Worm (Caenorhabditis elegans) whole organism, mixed stage, embryonic: Measurements from ENCODE around the gene hlh-6.

Experiments
- M03D4.4 ChIP-seq: sonication (generic microtip); optimal IDR thresholded peaks from 2 replicates; lab custom pipeline; 2017; ENCODE audit warnings: mild to moderate bottlenecking, missing genetic modification characterization, missing compliant biosample characterization
- bed-3 ChIP-seq: fragments of 200-800 bp; sonication (Bioruptor generic); optimal IDR thresholded peaks from 3 replicates; lab custom pipeline; 2018; ENCODE audit warnings: mild to moderate bottlenecking, missing genetic modification characterization, moderate library complexity, missing compliant biosample characterization
- blmp-1 ChIP-seq: fragments of 150-350 bp; optimal IDR thresholded peaks from 2 replicates; lab custom pipeline; 2014; ENCODE audit warnings: missing biosample characterization, missing genetic modification characterization
- ceh-39 ChIP-seq: fragments of 150-350 bp; optimal IDR thresholded peaks from 2 replicates; lab custom pipeline; 2014; ENCODE audit warnings: missing biosample characterization, missing genetic modification characterization
- ceh-83 ChIP-seq: fragments of 200-800 bp; sonication (Bioruptor generic); optimal IDR thresholded peaks from 2 replicates; lab custom pipeline; 2018; ENCODE audit warnings: mild to moderate bottlenecking, missing genetic modification characterization, missing compliant biosample characterization
- ces-1 ChIP-seq: fragments of 150-350 bp; optimal IDR thresholded peaks from 2 replicates; lab custom pipeline; 2014; ENCODE audit warnings: missing biosample characterization, missing genetic modification reagents, missing genetic modification characterization
- cnd-1 ChIP-seq: fragments of 200-800 bp; sonication (Bioruptor generic); optimal IDR thresholded peaks from 2 replicates; lab custom pipeline; 2018; ENCODE audit warnings: mild to moderate bottlenecking, missing genetic modification characterization, missing compliant biosample characterization
- drap-1 ChIP-seq: fragments of 200-800 bp; sonication (Bioruptor generic); optimal IDR thresholded peaks from 3 replicates; lab custom pipeline; 2018; ENCODE audit warnings: mild to moderate bottlenecking, missing genetic modification characterization, missing compliant biosample characterization
- elt-1 ChIP-seq: sonication (generic microtip); optimal IDR thresholded peaks from 2 replicates; lab custom pipeline; 2017; ENCODE audit warnings: missing genetic modification characterization, mild to moderate bottlenecking, missing compliant biosample characterization, antibody characterized with exemption, moderate library complexity, borderline replicate concordance; ENCODE audit not compliant: insufficient read depth
- flh-1 ChIP-seq: fragments of 200-800 bp; sonication (Bioruptor generic); optimal IDR thresholded peaks from 2 replicates; lab custom pipeline; 2018; ENCODE audit warnings: mild to moderate bottlenecking, missing genetic modification characterization, moderate library complexity, missing compliant biosample characterization
- hlh-1 ChIP-seq: fragments of 150-350 bp; optimal IDR thresholded peaks from 2 replicates; lab custom pipeline; 2014; ENCODE audit warnings: missing biosample characterization, missing genetic modification reagents, missing genetic modification characterization
- lin-13 ChIP-seq: fragments of 150-350 bp; optimal IDR thresholded peaks from 2 replicates; lab custom pipeline; 2014; ENCODE audit warnings: missing biosample characterization, missing genetic modification characterization
- lin-32 ChIP-seq: fragments of 200-800 bp; sonication (Bioruptor generic); optimal IDR thresholded peaks from 2 replicates; lab custom pipeline; 2018; ENCODE audit warnings: mild to moderate bottlenecking, missing genetic modification characterization, missing compliant biosample characterization
- lsy-2 ChIP-seq: fragments of 150-350 bp; optimal IDR thresholded peaks from 2 replicates; lab custom pipeline; 2014; ENCODE audit warnings: missing biosample characterization, missing genetic modification characterization
- mab-5 ChIP-seq: fragments of 150-350 bp; optimal IDR thresholded peaks from 2 replicates; lab custom pipeline; 2014; ENCODE audit warnings: missing biosample characterization, missing genetic modification characterization
- mep-1 ChIP-seq: fragments of 150-350 bp; optimal IDR thresholded peaks from 2 replicates; lab custom pipeline; 2017; ENCODE audit warnings: missing biosample characterization, missing genetic modification reagents, missing genetic modification characterization, inconsistent platforms
- mls-2 ChIP-seq: sonication (generic microtip); optimal IDR thresholded peaks from 2 replicates; lab custom pipeline; 2016; ENCODE audit warnings: mild to moderate bottlenecking, missing genetic modification characterization, moderate library complexity, missing compliant biosample characterization
- nhr-237 ChIP-seq: fragments of 150-350 bp; optimal IDR thresholded peaks from 2 replicates; lab custom pipeline; 2014; ENCODE audit warnings: missing biosample characterization, missing genetic modification characterization
- nhr-28 ChIP-seq: fragments of 150-350 bp; optimal IDR thresholded peaks from 2 replicates; lab custom pipeline; 2014; ENCODE audit warnings: missing biosample characterization, missing genetic modification characterization
- nhr-76 ChIP-seq: sonication (generic microtip); optimal IDR thresholded peaks from 2 replicates; lab custom pipeline; 2017; ENCODE audit warnings: missing biosample characterization, missing genetic modification characterization
- pha-4 ChIP-seq: fragments of 150-350 bp; optimal IDR thresholded peaks from 2 replicates; lab custom pipeline; 2018; ENCODE audit warnings: missing biosample characterization, missing genetic modification reagents, missing genetic modification characterization
- snpc-4 ChIP-seq: fragments of 150-350 bp; optimal IDR thresholded peaks from 2 replicates; lab custom pipeline; 2014; ENCODE audit warnings: missing biosample characterization, missing genetic modification characterization
- sptf-1 ChIP-seq: sonication (generic microtip); optimal IDR thresholded peaks from 2 replicates; lab custom pipeline; 2017; ENCODE audit warnings: mild to moderate bottlenecking, missing genetic modification characterization, moderate library complexity, missing compliant biosample characterization
- tbx-8 ChIP-seq: fragments of 200-800 bp; sonication (Bioruptor generic); optimal IDR thresholded peaks from 2 replicates; lab custom pipeline; 2018; ENCODE audit warnings: mild to moderate bottlenecking, missing genetic modification characterization, moderate library complexity, missing compliant biosample characterization
- unc-120 ChIP-seq: sonication (generic microtip); optimal IDR thresholded peaks from 2 replicates; lab custom pipeline; 2017; ENCODE audit warnings: missing genetic modification characterization, missing compliant biosample characterization; ENCODE audit not compliant: poor library complexity, severe bottlenecking
- unc-39 ChIP-seq: fragments of 150-350 bp; optimal IDR thresholded peaks from 2 replicates; lab custom pipeline; 2014; ENCODE audit warnings: missing biosample characterization, missing genetic modification characterization
- unc-62 ChIP-seq: fragments of 150-350 bp; optimal IDR thresholded peaks from 2 replicates; lab custom pipeline; 2014; ENCODE audit warnings: missing biosample characterization, missing genetic modification reagents, missing genetic modification characterization
- zip-8 ChIP-seq: fragments of 150-350 bp; optimal IDR thresholded peaks from 2 replicates; lab custom pipeline; 2014; ENCODE audit warnings: missing biosample characterization, missing genetic modification characterization
- ztf-11 ChIP-seq: fragments of 150-350 bp; optimal IDR thresholded peaks from 2 replicates; lab custom pipeline; 2014; ENCODE audit warnings: missing biosample characterization, missing genetic modification characterization

Gene hlh-6

DNA sequence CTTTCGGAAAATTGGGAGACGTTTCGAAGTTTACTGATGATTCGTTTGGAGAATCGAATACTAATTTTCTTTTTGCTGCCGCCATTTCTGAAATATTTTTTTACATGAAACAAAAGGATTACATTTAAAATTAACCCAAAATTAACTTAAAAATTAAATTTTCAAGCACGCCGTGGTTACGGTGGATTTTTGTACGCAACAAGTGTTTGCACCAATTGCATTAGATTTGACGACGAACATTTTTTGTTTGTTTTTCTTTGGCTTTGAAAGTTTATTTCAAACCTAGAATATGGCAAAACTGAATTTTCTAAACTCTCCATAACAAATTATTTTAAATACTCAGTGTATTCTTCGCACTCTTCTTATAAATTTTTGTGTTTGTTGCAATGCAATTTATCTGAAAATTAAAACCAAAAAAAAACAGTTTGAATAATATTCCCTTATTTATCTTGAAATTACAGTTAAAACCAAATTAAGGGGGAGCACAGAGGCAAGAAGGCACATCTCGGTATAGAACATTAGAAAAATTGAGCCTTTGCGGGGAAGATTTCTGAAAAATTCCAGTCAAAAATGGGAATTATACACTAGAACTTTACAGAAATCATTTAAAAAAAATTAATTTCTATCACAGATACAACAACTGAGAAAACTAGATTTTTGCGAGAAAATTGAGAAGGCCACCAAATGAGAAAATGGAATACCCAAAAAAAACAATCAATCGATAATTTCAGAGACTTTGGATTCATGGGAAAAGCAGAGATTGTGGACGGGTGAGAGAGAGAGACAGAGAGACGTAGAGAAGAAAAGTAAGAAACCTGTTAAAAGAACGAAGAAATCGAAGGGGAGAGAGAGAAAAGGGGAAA is 2.6 kb upstream of the hlh-6 start, which contains the start of gene hal-3:
TSS of gene hal-3 (minus strand) at position 87 of the 863 bp plus-strand sequence.
- no peak for TF ChIP-seq zip-8
- no peak for TF ChIP-seq nhr-28 (tag; lab: Kevin White, UChicago)
- peak; percentile 2 for TF ChIP-seq sptf-1 (tag; lab: Kevin White, UChicago)
- TF ChIP-seq ces-1: no peak
- TF ChIP-seq, all 35 proteins: peak for 1

DNA sequence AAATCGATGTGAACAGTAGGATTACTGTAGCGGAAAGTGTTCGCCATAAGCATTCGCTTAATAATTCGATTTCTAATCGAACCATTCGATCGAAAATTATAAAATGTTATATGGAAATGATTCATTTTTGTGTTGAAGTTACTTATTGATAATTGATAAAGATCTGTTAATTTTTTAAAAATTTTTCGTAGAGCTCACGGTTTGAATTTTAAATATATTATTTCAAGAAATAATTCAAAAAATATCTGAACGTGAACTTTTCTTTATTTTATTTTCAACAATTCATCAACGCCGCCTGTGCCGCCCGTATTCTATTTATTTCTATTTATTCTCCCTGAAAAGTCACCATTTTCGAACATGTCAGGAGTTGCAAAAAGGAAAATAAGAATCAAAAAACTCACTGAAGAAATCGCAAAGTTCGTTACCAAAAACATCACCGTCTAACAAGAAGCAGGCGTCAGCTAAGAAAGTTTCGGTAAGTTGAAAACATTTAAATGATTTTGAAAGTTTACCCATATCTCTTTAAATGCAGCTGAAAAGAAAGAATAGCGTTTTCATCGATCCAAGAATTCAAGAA is 3.2 kb downstream of the hlh-6 start, which contains the start of the genes T15H9.5 and T15H9.4:
TSS of gene T15H9.5 (minus strand) at position 101 of the 577 bp plus-strand sequence.
TSS of gene T15H9.4 (plus strand) at position 527 of the 577 bp plus-strand sequence.
- TF ChIP-seq cnd-1: no peak
- no peak for TF ChIP-seq unc-120 (tag; lab: Kevin White, UChicago)
- TF ChIP-seq nhr-76: no peak
- no peak for TF ChIP-seq lin-13
- no peak for TF ChIP-seq M03D4.4 (tag; lab: Kevin White, UChicago)
- no peak for TF ChIP-seq drap-1 (GFP tag; lab: Kevin White, UChicago)
- no peak for TF ChIP-seq nhr-28 (tag; lab: Kevin White, UChicago)
- no peak for TF ChIP-seq mls-2 (tag; lab: Kevin White, UChicago)
- TF ChIP-seq lsy-2 (tag; lab: Kevin White, UChicago): no peak
- TF ChIP-seq mab-5: no peak
- no peak for TF ChIP-seq elt-1 (tag; lab: Kevin White, UChicago)
- no peak for TF ChIP-seq ztf-11 (tag; lab: Kevin White, UChicago)
- no peak for TF ChIP-seq snpc-4 (tag; lab: Kevin White, UChicago)
- TF ChIP-seq pha-4: no peak
- no peak for TF ChIP-seq ceh-83 (GFP tag; lab: Kevin White, UChicago)
- TF ChIP-seq, all 35 proteins: peak for 0

DNA sequence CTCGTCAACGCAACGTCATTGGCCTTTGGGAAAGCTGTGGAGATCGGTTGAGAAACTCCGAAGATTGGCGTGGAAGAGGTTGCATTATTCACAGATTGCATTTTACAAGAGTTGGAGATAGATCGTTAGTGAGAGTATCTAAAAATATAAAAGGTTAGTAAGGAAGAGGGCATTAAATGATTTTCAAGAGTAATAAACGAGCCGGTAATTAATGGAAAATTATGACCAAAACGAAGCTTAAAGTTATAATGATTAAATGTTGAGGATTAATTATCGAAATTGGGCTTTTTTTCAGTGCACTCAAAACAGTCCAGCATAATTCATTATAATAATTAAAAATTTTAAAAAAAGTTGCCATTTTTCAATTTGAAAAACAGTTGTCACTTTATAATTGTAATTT is 5.3 kb downstream of the hlh-6 start, which contains the start of gene pap-2:
TSS of gene pap-2 (minus strand) at position 101 of the 400 bp plus-strand sequence.
- TF ChIP-seq bed-3 (no peak), unc-62 (no peak), flh-1 (GFP tag; lab: Kevin White, UChicago) (no peak), blmp-1 (tag; lab: Kevin White, UChicago) (no peak), sptf-1 (tag; lab: Kevin White, UChicago) (no peak), nhr-28 (tag; lab: Kevin White, UChicago) (no peak), unc-39 (tag; lab: Kevin White, UChicago) (no peak), drap-1 (GFP tag; lab: Kevin White, UChicago) (no peak)

DNA sequence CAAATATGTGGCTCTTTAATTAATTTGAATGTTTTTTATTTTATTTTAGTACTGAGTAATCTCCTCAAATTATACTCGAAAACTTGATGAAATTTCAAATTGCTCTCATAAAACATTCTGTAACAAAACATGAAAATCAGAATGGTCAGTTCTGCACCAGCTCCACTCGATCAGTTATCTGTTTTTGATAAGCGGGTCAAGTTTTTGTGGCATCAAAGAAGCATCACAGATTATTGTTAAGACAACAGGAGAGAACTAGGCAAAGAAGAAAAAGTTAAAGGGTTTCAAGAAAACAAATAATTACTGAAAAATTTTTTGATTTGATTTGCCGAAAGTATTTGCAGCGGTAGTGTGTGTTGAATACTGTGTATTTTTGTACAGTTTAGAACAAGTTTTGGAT is 7.5 kb downstream of the hlh-6 start:
- TF ChIP-seq snpc-4 (tag; lab: Kevin White, UChicago) (no peak), ztf-11 (tag; lab: Kevin White, UChicago) (no peak), mls-2 (tag; lab: Kevin White, UChicago) (no peak), elt-1 (tag; lab: Kevin White, UChicago) (no peak), tbx-8 (GFP tag; lab: Kevin White, UChicago) (no peak), ceh-83 (GFP tag; lab: Kevin White, UChicago) (no peak), hlh-1 (tag; lab: Kevin White, UChicago) (no peak), lsy-2 (tag; lab: Kevin White, UChicago) (no peak), sptf-1 (tag; lab: Kevin White, UChicago) (no peak), lin-32 (GFP tag; lab: Kevin White, UChicago) (no peak), zip-8 (no peak), ceh-39 (tag; lab: Kevin White, UChicago) (no peak), M03D4.4 (tag; lab: Kevin White, UChicago) (no peak), nhr-237 (no peak), unc-120 (tag; lab: Kevin White, UChicago) (no peak), mep-1 (no peak)
